3 worm cellular contexts compared by ENCODE assay signal in genomic region chrX:9548890-9549289, ce11.
TF ChIP-seq lines count a peak whose summit lies in the region.

No protein-coding gene starts in this region.

TF ChIP-seq in whole organism, L1 larva, 84 proteins besides CTCF, POLR2A, EP300 and RAD21 (continued from another document):
- TF ChIP-seq ztf-4 (tag; optimal IDR thresholded peaks at IDR 0.05; lab: Kevin White, UChicago) (no peak), efl-1 (optimal IDR thresholded peaks at IDR 0.05; lab: Kevin White, UChicago) (no peak), efl-1 (GFP tag; optimal IDR thresholded peaks at IDR 0.05 in 1 of 2; lab: Kevin White, UChicago) (peak in 1 of 2 experiments; percentile 22), unc-62 (GFP tag; optimal IDR thresholded peaks at IDR 0.05; lab: Kevin White, UChicago) (no peak), xbp-1 (tag; optimal IDR thresholded peaks at IDR 0.05; lab: Kevin White, UChicago) (peak; percentile 0), rnt-1 (tag; optimal IDR thresholded peaks at IDR 0.05; lab: Kevin White, UChicago) (peak; percentile 31), egl-13 (tag; optimal IDR thresholded peaks at IDR 0.05; lab: Kevin White, UChicago) (no peak), nhr-85 (tag; lab: Kevin White, UChicago) (peak; percentile 98), jun-1 (tag; optimal IDR thresholded peaks at IDR 0.05; lab: Kevin White, UChicago) (no peak), aha-1 (tag; optimal IDR thresholded peaks at IDR 0.05; lab: Kevin White, UChicago) (no peak), nhr-20 (tag; optimal IDR thresholded peaks at IDR 0.05; lab: Kevin White, UChicago) (peak; percentile 82), skn-1 (tag; optimal IDR thresholded peaks at IDR 0.05; lab: Kevin White, UChicago) (peak; percentile 2), nhr-12 (tag; optimal IDR thresholded peaks at IDR 0.05; lab: Kevin White, UChicago) (no peak), nhr-47 (tag; optimal IDR thresholded peaks at IDR 0.05; lab: Kevin White, UChicago) (peak; percentile 29), snu-23 (GFP tag; optimal IDR thresholded peaks at IDR 0.05; lab: Kevin White, UChicago) (peak; percentile 78), ceh-8 (GFP tag; optimal IDR thresholded peaks at IDR 0.05; lab: Kevin White, UChicago) (no peak), lin-39 (tag; optimal IDR thresholded peaks at IDR 0.05; lab: Kevin White, UChicago) (no peak), blmp-1 (tag; optimal IDR thresholded peaks at IDR 0.05; lab: Kevin White, UChicago) (peak; percentile 98), ceh-88 (GFP tag; IDR thresholded peaks at IDR 0.05; lab: Robert Waterston, UW) (no peak), nhr-90 (tag; optimal IDR thresholded peaks at IDR 0.05; lab: Kevin White, UChicago; ENCODE audit: poor library complexity) (peak; percentile 73), nhr-71 (tag; optimal IDR thresholded peaks at IDR 0.05; lab: Kevin White, UChicago) (peak; percentile 78), lin-35 (GFP tag; optimal IDR thresholded peaks at IDR 0.05; lab: Kevin White, UChicago) (peak; percentile 11 to 54), egl-27 (tag; optimal IDR thresholded peaks at IDR 0.05; lab: Kevin White, UChicago) (no peak), unc-86 (tag; optimal IDR thresholded peaks at IDR 0.05; lab: Kevin White, UChicago) (no peak), vab-15 (tag; optimal IDR thresholded peaks at IDR 0.05; lab: Kevin White, UChicago) (peak; percentile 45), lsy-2 (tag; optimal IDR thresholded peaks at IDR 0.05; lab: Kevin White, UChicago) (peak; percentile 10 to 18), irx-1 (tag; optimal IDR thresholded peaks at IDR 0.05; lab: Kevin White, UChicago) (peak; percentile 43), alr-1 (tag; optimal IDR thresholded peaks at IDR 0.05; lab: Kevin White, UChicago; ENCODE audit: borderline replicate concordance) (no peak), nhr-237 (tag; optimal IDR thresholded peaks at IDR 0.05; lab: Kevin White, UChicago) (no peak), F16B12.6 (tag; optimal IDR thresholded peaks at IDR 0.05; lab: Kevin White, UChicago) (no peak)
TF ChIP-seq in whole organism, L1 larva: peak in this region for 24.

TF ChIP-seq in whole organism, L2 larva, 48 proteins besides CTCF, POLR2A, EP300 and RAD21 (continued from another document):
- TF ChIP-seq ceh-16 (tag; optimal IDR thresholded peaks at IDR 0.05; lab: Kevin White, UChicago) (peak; percentile 86), fos-1 (tag; optimal IDR thresholded peaks at IDR 0.05; lab: Kevin White, UChicago) (peak; percentile 40), blmp-1 (tag; optimal IDR thresholded peaks at IDR 0.05; lab: Kevin White, UChicago; ENCODE audit: insufficient read depth) (peak; percentile 98), nhr-129 (tag; optimal IDR thresholded peaks at IDR 0.05; lab: Kevin White, UChicago) (peak; percentile 49), lsy-2 (tag; optimal IDR thresholded peaks at IDR 0.05; lab: Kevin White, UChicago) (peak in 1 of 2 experiments; percentile 24)

TF ChIP-seq in whole organism, L4 larva, 104 proteins besides CTCF, POLR2A, EP300 and RAD21 (continued from another document):
- TF ChIP-seq aly-2 (tag; optimal IDR thresholded peaks at IDR 0.05; lab: Kevin White, UChicago) (no peak), nhr-25 (tag; optimal IDR thresholded peaks at IDR 0.05; lab: Kevin White, UChicago; ENCODE audit: borderline replicate concordance, insufficient read depth) (peak; percentile 6), lin-29 (GFP tag; IDR thresholded peaks at IDR 0.05; lab: Robert Waterston, UW) (no peak), mxl-3 (GFP tag; optimal IDR thresholded peaks at IDR 0.05; lab: Kevin White, UChicago) (peak; percentile 3), tra-1 (GFP tag; IDR thresholded peaks at IDR 0.05; lab: Robert Waterston, UW) (no peak), nhr-77 (tag; optimal IDR thresholded peaks at IDR 0.05; lab: Kevin White, UChicago) (no peak), unc-62 (GFP tag; optimal IDR thresholded peaks at IDR 0.05 in 1 of 2; lab: Kevin White, UChicago) (peak in 1 of 2 experiments; percentile 91), unc-62 (tag; optimal IDR thresholded peaks at IDR 0.05; lab: Kevin White, UChicago) (no peak), Y48G9A.11 (GFP tag; IDR thresholded peaks at IDR 0.05; lab: Robert Waterston, UW) (no peak), spr-1 (tag; optimal IDR thresholded peaks at IDR 0.05; lab: Kevin White, UChicago) (no peak), nhr-28 (tag; optimal IDR thresholded peaks at IDR 0.05; lab: Kevin White, UChicago) (peak; percentile 67), fos-1 (tag; optimal IDR thresholded peaks at IDR 0.05; lab: Kevin White, UChicago) (no peak), nhr-11 (tag; optimal IDR thresholded peaks at IDR 0.05; lab: Kevin White, UChicago) (no peak), hmg-1.1 (GFP tag; IDR thresholded peaks at IDR 0.05; lab: Robert Waterston, UW) (no peak), ztf-11 (tag; optimal IDR thresholded peaks at IDR 0.05; lab: Kevin White, UChicago) (no peak), daf-16 (GFP tag; optimal IDR thresholded peaks at IDR 0.05; lab: Kevin White, UChicago) (no peak), daf-16 (tag; optimal IDR thresholded peaks at IDR 0.05; lab: Kevin White, UChicago) (peak; percentile 14), hlh-30 (tag; optimal IDR thresholded peaks at IDR 0.05; lab: Kevin White, UChicago; ENCODE audit: insufficient read depth) (peak; percentile 46), unc-39 (tag; optimal IDR thresholded peaks at IDR 0.05; lab: Kevin White, UChicago) (no peak), madf-9 (GFP tag; conservative IDR thresholded peaks at IDR 0.05; lab: Robert Waterston, UW) (no peak), sdz-12 (GFP tag; optimal IDR thresholded peaks at IDR 0.05; lab: Kevin White, UChicago) (no peak), dmd-6 (GFP tag; IDR thresholded peaks at IDR 0.05; lab: Robert Waterston, UW) (no peak), cey-2 (tag; optimal IDR thresholded peaks at IDR 0.05; lab: Kevin White, UChicago; ENCODE audit: borderline replicate concordance, insufficient read depth) (no peak), ZK337.2 (GFP tag; IDR thresholded peaks at IDR 0.05; lab: Robert Waterston, UW) (no peak), fkh-10 (GFP tag; optimal IDR thresholded peaks at IDR 0.05; lab: Kevin White, UChicago) (no peak)
